Fruit fly (Drosophila melanogaster) whole organism, embryonic: ENCODE measurements around the gene Hr83.
A peak's percentile ranks its signal among the peaks of the same experiment; 100 is the strongest.

Experiments used
- Blimp-1 ChIP-seq: fragments of 200-800 bp; sonication (Bioruptor generic); optimal IDR thresholded peaks from 3 replicates; lab custom pipeline; 2018; ENCODE audit warnings: missing biosample characterization, missing genetic modification characterization, mild to moderate bottlenecking, moderate library complexity, missing genetic modification reagents
- CG10462 ChIP-seq: fragments of 200-800 bp; sonication (Bioruptor generic); optimal IDR thresholded peaks from 2 replicates; lab custom pipeline; 2016; ENCODE audit warnings: missing biosample characterization, missing genetic modification characterization
- CG10979 ChIP-seq: fragments of 200-800 bp; sonication (Bioruptor generic); optimal IDR thresholded peaks from 2 replicates; lab custom pipeline; 2018; ENCODE audit warnings: missing biosample characterization, mild to moderate bottlenecking, missing genetic modification characterization, moderate library complexity
- CG12155 ChIP-seq: fragments of 200-800 bp; sonication (Bioruptor generic); optimal IDR thresholded peaks from 3 replicates; lab custom pipeline; 2016; ENCODE audit warnings: missing biosample characterization, missing genetic modification characterization
- CG13287 ChIP-seq: fragments of 200-800 bp; sonication (Bioruptor generic); IDR thresholded peaks from 2 replicates; pipeline ENCODE4 v1.3.6; 2022; ENCODE audit warnings: missing biosample characterization, missing genetic modification characterization; ENCODE audit not compliant: partially characterized antibody
- CG13296 ChIP-seq: fragments of 200-800 bp; sonication (Bioruptor generic); optimal IDR thresholded peaks from 3 replicates; lab custom pipeline; 2018; ENCODE audit warnings: missing biosample characterization, mild to moderate bottlenecking, missing genetic modification characterization
- CG13775 ChIP-seq: fragments of 200-800 bp; sonication (Bioruptor generic); optimal IDR thresholded peaks from 3 replicates; lab custom pipeline; 2017; ENCODE audit warnings: missing biosample characterization, mild to moderate bottlenecking, missing genetic modification characterization
- CG13894 ChIP-seq: fragments of 200-800 bp; sonication (Bioruptor generic); optimal IDR thresholded peaks from 3 replicates; lab custom pipeline; 2018; ENCODE audit warnings: missing biosample characterization, mild to moderate bottlenecking, missing genetic modification characterization, moderate library complexity
- CG14050 ChIP-seq: fragments of 200-800 bp; sonication (Bioruptor generic); IDR thresholded peaks from 3 replicates; pipeline ENCODE4 v1.3.6; 2022; ENCODE audit warnings: missing biosample characterization, missing genetic modification characterization
- CG14710 ChIP-seq: fragments of 200-800 bp; sonication (Bioruptor generic); optimal IDR thresholded peaks from 3 replicates; lab custom pipeline; 2019; ENCODE audit warnings: missing biosample characterization, mild to moderate bottlenecking, missing genetic modification characterization, moderate library complexity
- CG15479 ChIP-seq: fragments of 200-800 bp; sonication (Bioruptor generic); optimal IDR thresholded peaks from 3 replicates; lab custom pipeline; 2019; ENCODE audit warnings: missing biosample characterization, mild to moderate bottlenecking, missing genetic modification characterization, moderate library complexity
- CG16813 ChIP-seq: fragments of 200-800 bp; sonication (Bioruptor generic); IDR thresholded peaks from 3 replicates; pipeline ENCODE4 v1.3.6; 2022; ENCODE audit warnings: missing biosample characterization, missing genetic modification characterization; ENCODE audit not compliant: partially characterized antibody
- CG17328 ChIP-seq: fragments of 200-800 bp; sonication (Bioruptor generic); IDR thresholded peaks from 2 replicates; pipeline ENCODE4 v1.3.6; 2022; ENCODE audit warnings: missing biosample characterization, missing genetic modification characterization
- CG17612 ChIP-seq: fragments of 200-800 bp; sonication (Bioruptor generic); IDR thresholded peaks from 2 replicates; pipeline ENCODE4 v1.3.6; 2022; ENCODE audit warnings: missing biosample characterization, missing genetic modification characterization
- CG17912 ChIP-seq: fragments of 200-800 bp; sonication (Bioruptor generic); optimal IDR thresholded peaks from 2 replicates; lab custom pipeline; 2018; ENCODE audit warnings: missing biosample characterization, mild to moderate bottlenecking, missing genetic modification characterization
- CG31441 ChIP-seq: fragments of 200-800 bp; sonication (Bioruptor generic); IDR thresholded peaks from 2 replicates; pipeline ENCODE4 v1.3.6; 2022; ENCODE audit warnings: missing biosample characterization, missing genetic modification characterization
- CG42726 ChIP-seq: fragments of 200-800 bp; sonication (Bioruptor generic); IDR thresholded peaks from 2 replicates; pipeline ENCODE4 v1.3.6; 2022; ENCODE audit warnings: missing biosample characterization, missing genetic modification characterization; ENCODE audit not compliant: partially characterized antibody
- CG4820 ChIP-seq: fragments of 200-800 bp; sonication (Bioruptor generic); optimal IDR thresholded peaks from 3 replicates; lab custom pipeline; 2016; ENCODE audit warnings: missing biosample characterization, missing genetic modification characterization
- CG4854 ChIP-seq: fragments of 200-800 bp; sonication (Bioruptor generic); optimal IDR thresholded peaks from 2 replicates; lab custom pipeline; 2016; ENCODE audit warnings: missing biosample characterization, missing genetic modification characterization, inconsistent platforms
- CG6813 ChIP-seq: fragments of 200-800 bp; sonication (Bioruptor generic); optimal IDR thresholded peaks from 2 replicates; lab custom pipeline; 2017; ENCODE audit warnings: missing biosample characterization, missing genetic modification characterization, mild to moderate bottlenecking, moderate library complexity, missing genetic modification reagents
- Doc3 ChIP-seq: fragments of 200-800 bp; sonication (Bioruptor generic); IDR thresholded peaks from 3 replicates; pipeline ENCODE4 v1.3.6; 2022; ENCODE audit warnings: missing biosample characterization, missing genetic modification characterization; ENCODE audit not compliant: partially characterized antibody
- Jarid2 ChIP-seq: fragments of 200-800 bp; sonication (Bioruptor generic); optimal IDR thresholded peaks from 3 replicates; lab custom pipeline; 2017; ENCODE audit warnings: mild to moderate bottlenecking, missing biosample characterization, missing genetic modification reagents, missing genetic modification characterization
- Oaz ChIP-seq: fragments of 200-800 bp; sonication (Bioruptor generic); IDR thresholded peaks from 2 replicates; pipeline ENCODE4 v1.3.6; 2022; ENCODE audit warnings: missing biosample characterization, missing genetic modification characterization
- Rx ChIP-seq: fragments of 200-800 bp; sonication (Bioruptor generic); IDR thresholded peaks from 2 replicates; pipeline ENCODE4 v1.3.6; 2022; ENCODE audit warnings: missing biosample characterization, missing genetic modification characterization
- Scr ChIP-seq: fragments of 200-800 bp; sonication (Bioruptor generic); IDR thresholded peaks from 2 replicates; pipeline ENCODE4 v1.3.6; 2022; ENCODE audit warnings: missing biosample characterization, missing genetic modification characterization; ENCODE audit not compliant: partially characterized antibody
- Six4 ChIP-seq: fragments of 200-800 bp; sonication (Bioruptor generic); optimal IDR thresholded peaks from 2 replicates; lab custom pipeline; 2016; ENCODE audit warnings: missing biosample characterization, missing genetic modification characterization
- Sry-β ChIP-seq: fragments of 200-800 bp; sonication (Bioruptor generic); optimal IDR thresholded peaks from 2 replicates; lab custom pipeline; 2018; ENCODE audit warnings: missing biosample characterization, mild to moderate bottlenecking, missing genetic modification characterization, moderate library complexity
- YL-1 ChIP-seq: fragments of 200-800 bp; sonication (Bioruptor generic); optimal IDR thresholded peaks from 3 replicates; lab custom pipeline; 2017; ENCODE audit warnings: missing biosample characterization, mild to moderate bottlenecking, missing genetic modification characterization
- emc ChIP-seq: fragments of 200-800 bp; sonication (Bioruptor generic); optimal IDR thresholded peaks from 2 replicates; lab custom pipeline; 2016; ENCODE audit warnings: missing biosample characterization, missing genetic modification characterization
- fru ChIP-seq: fragments of >200 bp; optimal IDR thresholded peaks from 2 replicates; lab custom pipeline; 2017
- gcm2 ChIP-seq: fragments of 200-800 bp; sonication (Bioruptor generic); optimal IDR thresholded peaks from 2 replicates; lab custom pipeline; 2016; ENCODE audit warnings: missing biosample characterization, missing genetic modification characterization
- gem ChIP-seq: fragments of 200-800 bp; sonication (Bioruptor generic); optimal IDR thresholded peaks from 2 replicates; lab custom pipeline; 2019; ENCODE audit warnings: missing biosample characterization, mild to moderate bottlenecking, missing genetic modification characterization, moderate library complexity
- hth ChIP-seq: fragments of >200 bp; optimal IDR thresholded peaks from 2 replicates; lab custom pipeline; 2017; ENCODE audit warnings: inconsistent platforms
- inv ChIP-seq: fragments of 200-800 bp; sonication (Bioruptor generic); IDR thresholded peaks from 2 replicates; pipeline ENCODE4 v1.3.6; 2022; ENCODE audit warnings: missing biosample characterization, missing genetic modification characterization; ENCODE audit not compliant: partially characterized antibody
- kni ChIP-seq: fragments of 200-800 bp; sonication (Bioruptor generic); optimal IDR thresholded peaks from 3 replicates; lab custom pipeline; 2017; ENCODE audit warnings: mild to moderate bottlenecking, missing biosample characterization, missing genetic modification reagents, missing genetic modification characterization
- nerfin-2 ChIP-seq: fragments of 200-800 bp; sonication (Bioruptor generic); IDR thresholded peaks from 2 replicates; pipeline ENCODE4 v1.3.6; 2022; ENCODE audit warnings: missing biosample characterization, missing genetic modification characterization; ENCODE audit not compliant: partially characterized antibody
- repo ChIP-seq: fragments of 200-800 bp; sonication (Bioruptor generic); optimal IDR thresholded peaks from 2 replicates; lab custom pipeline; 2016; ENCODE audit warnings: missing biosample characterization, missing genetic modification characterization
- sc ChIP-seq, 3 experiments: fragments of >200 bp in 2 of 3; fragments of 200-800 bp in 1 of 3; sonication (Bioruptor generic) in 1 of 3; optimal IDR thresholded peaks; 2 replicates in 2 of 3; 3 replicates in 1 of 3; lab custom pipeline; 2017; ENCODE audit warnings: mild to moderate bottlenecking in 1 of 3, missing biosample characterization in 1 of 3, missing genetic modification characterization in 1 of 3, missing genetic modification reagents in 1 of 3
- sens-2 ChIP-seq: fragments of 200-800 bp; sonication (Bioruptor generic); IDR thresholded peaks from 2 replicates; pipeline ENCODE4 v1.3.6; 2022; ENCODE audit warnings: missing biosample characterization, missing genetic modification characterization
- slbo ChIP-seq: fragments of 200-800 bp; sonication (Bioruptor generic); IDR thresholded peaks from 2 replicates; pipeline ENCODE4 v1.3.6; 2022; ENCODE audit warnings: missing biosample characterization, missing genetic modification characterization
- sr ChIP-seq: fragments of 200-800 bp; sonication (Bioruptor generic); IDR thresholded peaks from 3 replicates; pipeline ENCODE4 v1.3.6; 2022; ENCODE audit warnings: missing biosample characterization, missing genetic modification characterization
- vvl ChIP-seq: fragments of 200-800 bp; sonication (Bioruptor generic); IDR thresholded peaks from 2 replicates; pipeline ENCODE4 v1.3.6; 2022; ENCODE audit warnings: missing biosample characterization, missing genetic modification characterization

Gene Hr83

dm6 chr3R:6348943-6349342 is at the start of gene Hr83:
Gene Hr83, plus strand, starts transcription at chr3R:6349243.
- TF ChIP-seq CG17612 (GFP tag; lab: Robert Waterston, UW) (no peak), Rx (GFP tag; lab: Robert Waterston, UW) (no peak), CG17328 (GFP tag; lab: Robert Waterston, UW) (no peak), gem (peak; percentile 19), Scr (GFP tag; lab: Robert Waterston, UW) (no peak), CG10979 (tag; lab: Kevin White, UChicago) (peak; percentile 6), inv (0 out of 2 replicates have a peak, but pooled peaks have one; percentile 12), sr (GFP tag; lab: Robert Waterston, UW) (no peak), sens-2 (GFP tag; lab: Robert Waterston, UW) (no peak)

DNA sequence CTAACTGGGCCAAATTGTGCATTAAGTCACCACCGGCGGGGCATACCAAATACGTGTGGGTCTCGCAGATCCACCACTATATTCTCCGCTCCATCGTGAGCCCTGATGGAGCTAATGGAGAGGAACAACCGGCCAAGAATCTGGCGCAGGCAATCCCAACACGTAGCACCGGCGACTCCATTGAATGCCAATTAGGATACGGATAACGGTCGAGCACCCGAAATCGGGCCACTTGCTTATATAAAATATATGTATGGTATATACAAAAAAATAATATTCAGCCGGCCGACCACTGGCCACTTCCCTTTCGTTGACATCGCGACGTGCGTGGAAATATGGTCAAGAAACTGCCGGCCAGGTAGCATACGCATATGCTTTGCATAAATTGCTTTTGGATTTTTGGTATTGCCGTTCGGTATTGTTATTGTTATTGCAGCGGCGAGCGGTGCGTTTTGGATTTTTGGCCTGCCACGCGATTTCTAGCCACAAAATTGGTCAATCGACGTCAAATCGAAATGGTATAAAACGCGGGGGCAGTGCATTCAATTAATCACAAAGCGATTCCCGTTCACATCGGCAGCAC is 47.7 kb upstream of the Hr83 start, which contains the start of gene Osi15:
Gene Osi15, plus strand, starts transcription at position 548 of the 583 bp plus-strand sequence.
- TF ChIP-seq CG31441 (GFP tag; lab: Robert Waterston, UW) (no peak), CG13775 (GFP tag; lab: Kevin White, UChicago) (no peak), CG13894 (peak; percentile 42), CG6813 (GFP tag; lab: Kevin White, UChicago) (no peak), CG12155 (GFP tag; lab: Kevin White, UChicago) (no peak), CG4854 (no peak), CG42726 (no peak), repo (GFP tag; lab: Kevin White, UChicago) (no peak), Sry-β (GFP tag; lab: Kevin White, UChicago) (no peak), CG10462 (GFP tag; lab: Kevin White, UChicago) (no peak), fru (no peak), CG14710 (tag; lab: Kevin White, UChicago) (no peak), Oaz (GFP tag; lab: Robert Waterston, UW) (no peak), hth (no peak), nerfin-2 (no peak), CG13296 (GFP tag; lab: Kevin White, UChicago) (no peak), CG16813 (GFP tag; lab: Robert Waterston, UW) (no peak), CG13287 (GFP tag; lab: Robert Waterston, UW) (no peak), YL-1 (GFP tag; lab: Kevin White, UChicago) (no peak), CG17612 (GFP tag; lab: Robert Waterston, UW) (no peak), CG15479 (GFP tag; lab: Kevin White, UChicago) (no peak), Six4 (no peak), kni (peak; percentile 83), vvl (GFP tag; lab: Robert Waterston, UW) (peak; percentile 91), gcm2 (no peak), CG17912 (GFP tag; lab: Kevin White, UChicago) (no peak), sr (GFP tag; lab: Robert Waterston, UW) (0 out of 3 replicates have a peak, but pooled peaks have one; percentile 21), CG14050 (no peak), Doc3 (GFP tag; lab: Robert Waterston, UW) (no peak), Jarid2 (GFP tag; lab: Kevin White, UChicago) (no peak), sc (optimal IDR thresholded peaks at IDR 0.05; lab: Kevin White, UChicago) (no peak), sc (GFP tag; optimal IDR thresholded peaks at IDR 0.05; lab: Kevin White, UChicago) (no peak), CG4820 (GFP tag; lab: Kevin White, UChicago) (no peak), slbo (GFP tag; lab: Robert Waterston, UW) (no peak), emc (GFP tag; lab: Kevin White, UChicago) (no peak), Blimp-1 (GFP tag; lab: Kevin White, UChicago) (peak; percentile 61)
